Fruit fly (Drosophila melanogaster): Measurements from ENCODE around the gene Zip88E.

DNA sequence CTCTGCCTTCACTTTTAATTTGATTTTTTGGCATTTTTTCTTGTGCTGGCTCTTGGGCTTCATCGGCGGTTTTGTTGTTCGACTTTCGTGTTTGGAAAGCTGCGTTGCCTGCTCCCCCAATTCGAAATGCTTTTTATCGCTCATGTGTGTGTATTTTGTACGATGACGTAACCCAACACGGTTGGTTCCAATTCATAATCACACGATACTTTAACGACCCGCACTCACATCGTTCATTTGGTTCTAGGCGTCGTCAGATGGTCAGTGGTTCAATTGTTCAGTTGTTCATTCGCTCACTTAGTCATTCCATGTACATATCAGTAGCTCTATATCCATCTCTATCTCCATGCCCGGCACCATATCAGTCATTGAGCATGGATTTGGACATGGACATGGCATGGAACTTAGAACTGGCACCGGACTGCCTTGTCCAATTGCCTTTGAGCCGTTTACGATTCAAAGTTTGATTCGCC, 25.5 kb downstream of the Zip88E start:
- TF ChIP-seq CG8478 (optimal IDR thresholded peaks at IDR 0.05) (no peak), CTCF (optimal IDR thresholded peaks at IDR 0.05) (no peak)

All from S2 (cell line).